Worm (Caenorhabditis elegans) whole organism, late embryonic: ENCODE results near the gene ptr-15.

Experiments used
- ceh-14 ChIP-seq: sonication (generic microtip); optimal IDR thresholded peaks from 2 replicates; lab custom pipeline; 2016; ENCODE audit warnings: missing genotype, missing genetic modification characterization, missing compliant biosample characterization
- ceh-19 ChIP-seq: fragments of 200-800 bp; sonication (Bioruptor generic); optimal IDR thresholded peaks from 2 replicates; lab custom pipeline; 2018; ENCODE audit warnings: mild to moderate bottlenecking, missing genetic modification characterization, missing compliant biosample characterization
- ceh-2 ChIP-seq: sonication (generic microtip); optimal IDR thresholded peaks from 2 replicates; lab custom pipeline; 2016; ENCODE audit warnings: missing genotype, missing genetic modification characterization, missing compliant biosample characterization
- ceh-45 ChIP-seq: fragments of 200-800 bp; sonication (Bioruptor generic); IDR thresholded peaks from 2 replicates; pipeline ENCODE4 v1.3.6; 2022; ENCODE audit warnings: missing genetic modification reagents, missing genetic modification characterization, missing compliant biosample characterization
- ceh-9 ChIP-seq: sonication (generic microtip); optimal IDR thresholded peaks from 2 replicates; lab custom pipeline; 2016; ENCODE audit warnings: mild to moderate bottlenecking, missing genetic modification characterization, inconsistent platforms, missing compliant biosample characterization
- fkh-10 ChIP-seq: fragments of 150-350 bp; optimal IDR thresholded peaks from 2 replicates; lab custom pipeline; 2014; ENCODE audit warnings: missing biosample characterization, missing genetic modification reagents, missing genetic modification characterization
- fkh-6 ChIP-seq: sonication (generic microtip); optimal IDR thresholded peaks from 2 replicates; lab custom pipeline; 2016; ENCODE audit warnings: missing genetic modification characterization, missing compliant biosample characterization
- hlh-8 ChIP-seq: sonication (generic microtip); optimal IDR thresholded peaks from 2 replicates; lab custom pipeline; 2016; ENCODE audit warnings: missing genotype, missing genetic modification characterization, missing compliant biosample characterization
- nfya-1 ChIP-seq: sonication (generic microtip); optimal IDR thresholded peaks from 2 replicates; lab custom pipeline; 2017; ENCODE audit warnings: missing genetic modification characterization, mild to moderate bottlenecking, missing compliant biosample characterization, antibody characterized with exemption, moderate library complexity
- pag-3 ChIP-seq: sonication (generic microtip); optimal IDR thresholded peaks from 2 replicates; lab custom pipeline; 2016; ENCODE audit warnings: missing compliant biosample characterization, missing genetic modification characterization, borderline replicate concordance
- pros-1 ChIP-seq: fragments of 150-350 bp; optimal IDR thresholded peaks from 2 replicates; lab custom pipeline; 2014; ENCODE audit warnings: missing biosample characterization, missing genetic modification reagents, missing genetic modification characterization
- rnt-1 ChIP-seq: sonication (generic microtip); optimal IDR thresholded peaks from 2 replicates; lab custom pipeline; 2016; ENCODE audit warnings: missing genetic modification characterization, missing compliant biosample characterization
- sox-2 ChIP-seq: fragments of 200-800 bp; sonication (Bioruptor generic); IDR thresholded peaks from 2 replicates; pipeline ENCODE4 v1.3.6; 2022; ENCODE audit warnings: missing genetic modification reagents, missing genetic modification characterization, missing compliant biosample characterization
- unc-86 ChIP-seq: sonication (generic microtip); optimal IDR thresholded peaks from 2 replicates; lab custom pipeline; 2016; ENCODE audit warnings: missing genetic modification characterization, missing compliant biosample characterization

DNA sequence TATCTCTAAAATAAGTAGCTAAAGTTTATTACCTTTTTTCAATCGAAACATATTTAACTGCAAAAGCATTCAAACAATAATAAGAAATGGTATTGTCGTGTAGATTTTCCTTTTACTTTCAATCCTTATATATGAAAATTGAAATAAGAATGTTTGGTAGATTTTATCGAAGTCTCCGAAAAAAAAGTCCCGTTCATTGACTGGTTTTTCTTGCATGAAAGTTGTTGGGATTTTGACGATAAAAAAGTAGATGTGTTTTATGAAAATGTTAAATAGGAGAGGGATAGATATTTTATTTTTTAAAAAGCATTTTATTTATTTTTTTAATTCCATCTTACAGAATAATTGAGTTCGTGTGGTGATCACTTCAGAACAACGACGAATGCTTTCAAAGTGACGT is 46.1 kb upstream of the ptr-15 start, which contains the start of gene C33G8.13:
- TF ChIP-seq rnt-1 (tag; lab: Kevin White, UChicago) = no peak
- TF ChIP-seq fkh-6 (tag; lab: Kevin White, UChicago) = no peak
- TF ChIP-seq ceh-9 (tag; lab: Kevin White, UChicago) = no peak
- no peak for TF ChIP-seq unc-86 (tag; lab: Kevin White, UChicago)
- no peak for TF ChIP-seq fkh-10 (GFP tag; lab: Kevin White, UChicago)
- no peak for TF ChIP-seq ceh-45 (GFP tag; lab: Robert Waterston, UW)
- TF ChIP-seq ceh-14 (tag; lab: Kevin White, UChicago) = no peak
- TF ChIP-seq ceh-19 (GFP tag; lab: Kevin White, UChicago) = no peak
- TF ChIP-seq nfya-1 (tag; lab: Kevin White, UChicago) = no peak
- no peak for TF ChIP-seq hlh-8 (tag; lab: Kevin White, UChicago)
- TF ChIP-seq ceh-2 (tag; lab: Kevin White, UChicago) = no peak
- TF ChIP-seq pros-1 (tag; lab: Kevin White, UChicago) = no peak
- no peak for TF ChIP-seq pag-3
- TF ChIP-seq sox-2 (GFP tag; lab: Robert Waterston, UW) = no peak
